Worm (Caenorhabditis elegans): ENCODE results near the gene slc-9B.1.

Gene slc-9B.1

ce11 chrX:10279299-10279698, at the start of gene slc-9B.1:
TSS of gene slc-9B.1 (plus strand) at chrX:10279599.
- no peak for TF ChIP-seq unc-62 (GFP tag; optimal IDR thresholded peaks at IDR 0.05)

DNA sequence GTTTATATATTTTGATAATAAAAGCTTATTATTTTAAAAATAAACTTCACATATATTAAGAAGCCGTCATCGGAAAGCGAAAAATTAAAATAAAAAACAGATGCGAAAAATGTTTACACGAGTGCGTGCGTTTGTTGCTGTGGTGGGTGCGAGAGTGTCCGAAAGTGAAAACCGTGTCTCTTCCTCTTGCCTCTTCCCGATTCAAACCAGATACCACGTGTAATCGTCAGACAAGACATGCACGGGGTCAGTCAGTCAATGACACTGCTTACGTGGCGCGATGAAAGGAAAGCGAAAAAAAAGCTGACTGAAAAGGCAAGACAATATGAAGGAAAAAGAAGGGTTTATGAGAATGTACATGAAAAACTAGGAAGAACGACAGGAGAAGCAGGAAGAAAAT, 48.5 kb upstream of the slc-9B.1 start:
- TF ChIP-seq unc-62 (GFP tag; optimal IDR thresholded peaks at IDR 0.05), result no peak

DNA sequence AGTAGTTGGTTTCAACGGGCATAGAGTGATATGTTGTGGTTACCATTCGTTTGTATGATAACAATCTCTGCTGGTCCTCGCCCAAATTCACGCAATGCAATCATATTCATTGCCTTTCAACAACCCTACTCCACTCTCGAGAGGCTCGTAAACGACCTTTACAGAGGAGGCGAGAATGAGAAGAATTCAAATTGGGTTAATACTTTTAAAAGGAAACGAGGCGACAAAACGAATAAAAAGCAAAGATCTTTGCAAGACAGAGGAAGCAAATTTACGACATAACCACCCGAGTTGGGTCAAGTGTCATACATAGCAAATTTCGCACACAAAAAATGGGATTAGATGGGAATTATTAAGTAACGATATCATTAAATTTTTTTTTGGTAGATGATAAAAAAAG, 47.0 kb upstream of the slc-9B.1 start:
- TF ChIP-seq unc-62 (GFP tag; optimal IDR thresholded peaks at IDR 0.05), result no peak

ce11 chrX:10236844-10237243, 42.6 kb upstream of the slc-9B.1 start, which contains the start of gene zipt-13:
TSS of gene zipt-13 (minus strand) at chrX:10236944.
- no peak for TF ChIP-seq unc-62 (GFP tag; optimal IDR thresholded peaks at IDR 0.05)

DNA sequence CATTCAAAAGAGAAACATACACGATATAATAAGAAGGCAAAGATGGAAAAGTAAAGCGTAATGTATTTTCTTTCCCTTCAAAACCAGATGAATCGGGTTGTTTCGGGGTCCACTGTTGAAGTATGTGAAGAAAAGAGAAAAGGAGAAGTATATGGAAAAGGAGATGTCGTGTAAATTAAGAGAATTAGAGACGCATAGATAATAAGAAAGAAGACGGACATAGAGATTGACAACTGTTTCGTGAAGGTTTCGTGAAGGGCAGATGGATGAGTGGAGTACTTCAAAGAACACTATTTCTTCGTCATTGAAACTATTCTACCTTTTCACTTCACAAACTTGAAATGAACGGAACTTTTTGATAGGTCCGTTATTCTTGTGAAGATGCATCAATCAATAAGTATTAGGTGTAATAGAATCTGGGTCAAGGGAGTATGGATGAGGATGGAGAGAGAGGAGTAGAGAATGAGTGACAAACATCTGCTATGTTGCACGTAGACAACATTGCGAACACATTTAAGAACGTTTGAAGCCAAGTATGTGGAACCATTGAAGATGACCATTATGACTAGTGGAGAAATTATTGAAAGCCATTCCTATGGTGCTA, 41.2 kb upstream of the slc-9B.1 start:
- no peak for TF ChIP-seq unc-62 (GFP tag; optimal IDR thresholded peaks at IDR 0.05)

DNA sequence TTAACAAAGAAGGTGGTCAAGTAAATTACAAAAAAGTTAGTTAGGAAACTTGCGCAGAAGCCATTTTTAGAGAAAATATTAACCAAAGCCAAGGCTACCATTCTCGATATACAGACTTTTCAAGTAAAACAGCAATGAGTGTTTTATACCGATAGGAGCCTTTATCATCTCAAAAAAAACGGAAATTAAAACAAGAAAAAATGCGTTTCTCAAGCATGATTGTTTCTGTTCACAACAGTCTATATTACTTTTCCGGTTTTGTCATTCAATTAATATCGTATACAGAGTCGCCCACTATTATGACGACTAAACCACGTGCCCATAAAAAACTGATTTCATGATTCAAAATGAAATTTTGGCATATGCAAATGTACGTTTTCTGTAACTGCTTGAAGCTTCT, 38.5 kb upstream of the slc-9B.1 start, which contains the start of gene str-74:
Gene str-74, minus strand, starts transcription at position 101 of the 400 bp plus-strand sequence.
- TF ChIP-seq unc-62 (GFP tag; optimal IDR thresholded peaks at IDR 0.05), result no peak

DNA sequence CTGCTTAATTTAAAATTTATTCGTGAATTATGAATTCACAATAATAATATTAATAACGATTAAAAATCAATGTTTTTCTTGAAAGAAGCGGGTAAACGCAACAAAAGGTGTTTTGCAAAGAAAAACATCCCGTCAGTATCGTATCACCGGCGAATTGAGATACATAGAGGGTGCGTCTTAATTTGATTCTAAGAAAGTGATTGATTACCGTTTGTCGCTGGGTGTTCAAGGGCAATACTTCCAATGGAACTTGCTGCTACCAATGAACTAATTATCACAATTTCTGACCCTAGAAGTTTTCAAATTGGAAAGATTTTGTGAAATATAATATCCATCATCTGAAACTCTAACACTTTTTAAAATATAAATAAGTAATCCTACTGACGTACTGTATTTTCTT, 33.8 kb upstream of the slc-9B.1 start:
- no peak for TF ChIP-seq unc-62 (GFP tag; optimal IDR thresholded peaks at IDR 0.05)

DNA sequence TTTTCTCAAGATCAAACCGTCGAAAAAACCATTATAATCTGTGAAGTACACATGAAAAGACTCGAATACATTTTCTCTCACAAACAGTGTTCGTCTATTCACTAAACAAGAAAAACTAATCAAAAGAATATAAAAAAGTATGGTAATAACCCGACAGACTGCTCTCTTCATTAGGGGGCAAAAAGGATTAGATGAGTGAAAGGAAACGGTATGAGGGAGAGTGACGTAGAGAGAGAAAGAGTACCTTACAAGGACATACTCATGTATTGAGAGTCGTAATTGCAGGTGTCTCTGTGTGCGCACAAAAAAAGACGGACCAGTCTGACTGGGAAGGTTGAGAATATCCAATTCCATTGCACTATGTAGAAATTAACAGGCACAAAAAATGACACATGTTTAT, 29.7 kb upstream of the slc-9B.1 start:
- no peak for TF ChIP-seq unc-62 (GFP tag; optimal IDR thresholded peaks at IDR 0.05)

DNA sequence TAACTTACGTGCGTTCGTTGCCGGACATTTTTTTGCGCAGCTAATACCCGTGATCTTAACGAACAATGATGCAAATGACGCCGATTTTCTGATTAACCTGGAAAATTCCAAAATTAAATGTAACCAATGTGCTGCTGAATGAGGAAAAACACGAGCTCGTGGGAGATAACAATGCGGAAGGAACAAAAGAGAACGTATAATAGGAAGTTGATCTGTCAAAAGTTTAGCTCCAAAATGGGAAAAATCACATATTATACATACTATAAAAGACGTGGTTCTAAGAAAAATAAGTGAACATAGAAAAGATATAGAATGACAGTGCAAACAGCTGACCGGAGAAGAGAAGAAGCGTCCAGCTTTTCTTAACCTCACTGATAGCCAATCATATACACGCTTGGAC, 26.6 kb upstream of the slc-9B.1 start, which contains the start of gene C14H10.2:
Gene C14H10.2, minus strand, starts transcription at position 101 of the 400 bp plus-strand sequence.
- no peak for TF ChIP-seq unc-62 (GFP tag; optimal IDR thresholded peaks at IDR 0.05)

- no peak for TF ChIP-seq unc-62 (GFP tag; optimal IDR thresholded peaks at IDR 0.05)
These were observed 25.3 kb upstream of the slc-9B.1 start for ce11 chrX:10254068-10254467.

DNA sequence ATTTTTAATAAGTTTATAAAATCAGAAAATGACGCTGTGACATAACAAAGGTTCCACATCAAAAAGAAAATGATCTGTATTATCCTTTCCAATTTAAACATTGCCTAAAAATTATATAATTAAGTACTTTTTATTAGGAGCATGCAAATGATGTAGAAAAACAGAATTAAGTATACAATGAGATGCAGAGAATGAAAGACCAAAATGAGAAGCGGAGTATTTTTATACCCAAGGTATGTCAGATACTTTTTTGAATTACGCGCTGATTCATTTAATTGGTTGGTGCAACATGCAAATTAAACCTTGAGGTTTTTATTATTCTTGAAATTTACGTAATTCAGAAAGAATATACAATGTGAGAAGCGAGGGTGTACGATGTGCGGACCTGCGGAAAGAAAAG, 19.4 kb upstream of the slc-9B.1 start, which contains the start of gene C32A9.1:
Gene C32A9.1, minus strand, starts transcription at position 101 of the 400 bp plus-strand sequence.
- TF ChIP-seq unc-62 (GFP tag; optimal IDR thresholded peaks at IDR 0.05), result no peak

DNA sequence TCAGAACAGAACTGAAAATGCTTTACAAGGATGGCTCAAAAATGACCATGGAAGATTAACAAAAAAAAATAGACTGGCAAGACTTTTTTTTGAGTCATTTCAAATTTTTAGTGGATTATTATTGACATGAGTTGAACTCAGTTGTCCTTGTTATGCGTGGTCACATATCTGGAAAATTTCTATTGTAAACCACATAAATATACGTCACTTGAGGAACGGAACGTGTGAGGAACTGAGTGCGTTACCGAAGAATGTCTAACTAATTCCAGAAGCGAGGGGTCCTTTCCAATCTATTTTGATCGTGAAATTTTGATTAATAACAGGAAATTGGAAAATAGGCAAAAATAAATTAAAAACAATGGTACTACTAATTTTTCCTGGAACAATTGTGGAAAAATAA, 17.1 kb upstream of the slc-9B.1 start:
- no peak for TF ChIP-seq unc-62 (GFP tag; optimal IDR thresholded peaks at IDR 0.05)

DNA sequence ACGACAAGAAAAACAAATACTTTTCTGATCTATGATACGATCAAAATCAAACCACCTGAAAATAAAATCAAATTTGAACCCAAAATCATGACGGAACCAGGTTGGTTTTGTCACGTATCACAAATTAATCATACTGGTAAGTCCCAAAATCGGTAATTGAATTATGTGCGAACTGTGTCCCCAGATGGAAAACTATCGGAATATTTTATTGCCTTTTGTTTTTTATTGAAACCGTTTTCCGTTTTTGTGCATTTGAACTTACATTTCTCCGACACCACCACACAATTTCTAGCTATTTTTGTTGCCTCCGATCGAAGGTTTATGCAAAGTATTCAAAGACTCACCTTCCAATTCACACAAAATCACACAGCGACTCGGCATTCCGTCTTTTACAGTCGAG, 6.0 kb upstream of the slc-9B.1 start, which contains the start of gene F41E7.2:
Gene F41E7.2, plus strand, starts transcription at position 301 of the 400 bp plus-strand sequence.
- no peak for TF ChIP-seq unc-62 (GFP tag; optimal IDR thresholded peaks at IDR 0.05)

DNA sequence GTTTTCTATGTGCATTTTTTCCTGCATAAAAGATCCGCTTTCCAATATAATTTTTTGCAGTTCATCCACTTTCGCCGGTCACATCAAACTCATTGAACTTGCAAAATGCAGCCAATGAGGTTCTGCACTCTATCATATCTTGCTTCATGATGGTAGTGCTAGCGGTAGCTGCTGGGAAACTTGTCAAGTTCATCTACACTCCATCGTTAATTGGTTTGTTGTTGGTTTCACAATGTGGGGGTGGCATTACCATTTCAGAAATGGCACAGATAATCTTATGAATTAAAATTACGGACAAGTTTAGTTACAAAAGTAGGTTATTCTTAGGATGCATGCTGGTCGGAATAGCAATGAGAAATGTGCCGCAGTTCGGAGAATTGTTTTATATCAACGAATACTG, 4.9 kb upstream of the slc-9B.1 start:
- no peak for TF ChIP-seq unc-62 (GFP tag; optimal IDR thresholded peaks at IDR 0.05)

DNA sequence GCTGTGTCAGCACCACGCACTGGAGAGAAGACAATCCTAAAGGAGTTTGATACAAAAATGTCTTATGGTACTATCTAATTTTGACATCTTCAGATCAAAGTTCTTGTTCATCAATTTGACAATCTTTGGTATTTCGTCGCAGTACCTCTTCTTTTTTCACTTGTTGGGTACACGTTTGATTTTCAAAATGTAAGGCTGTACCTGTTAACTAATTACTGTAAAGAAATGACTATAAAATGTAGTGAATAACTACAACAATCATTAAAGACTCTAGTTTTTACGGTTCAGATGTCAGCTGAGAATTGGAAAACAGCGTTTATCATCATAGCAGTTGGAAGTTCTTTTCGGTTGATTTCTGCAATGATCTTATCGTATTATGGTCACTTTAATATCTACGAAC, 2.3 kb upstream of the slc-9B.1 start:
- TF ChIP-seq unc-62 (GFP tag; optimal IDR thresholded peaks at IDR 0.05), result no peak

- no peak for TF ChIP-seq unc-62 (GFP tag; optimal IDR thresholded peaks at IDR 0.05)
These were observed 6.2 kb downstream of the slc-9B.1 start, which contains the start of gene npr-6 for ce11 chrX:10285634-10286033. TSS of gene npr-6 (minus strand) at chrX:10285734.

DNA sequence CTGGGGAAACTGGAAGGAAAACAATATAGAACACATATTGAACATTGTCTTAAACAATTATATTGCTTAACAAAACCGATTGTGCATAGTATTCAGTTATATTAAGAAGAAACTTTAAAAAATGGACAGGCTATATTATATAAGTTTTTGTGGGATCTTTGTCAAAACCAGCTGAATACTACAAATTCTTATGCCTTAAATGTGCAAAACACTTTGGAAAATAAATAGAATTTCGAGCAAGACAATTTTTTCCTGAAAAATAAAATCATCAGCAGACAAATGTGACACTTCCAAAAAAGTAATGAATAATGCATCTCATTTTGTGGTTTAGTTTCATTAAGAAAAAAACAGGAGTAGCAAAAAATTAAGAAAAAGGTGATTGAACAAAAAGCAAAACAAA, 18.0 kb downstream of the slc-9B.1 start:
- TF ChIP-seq unc-62 (GFP tag; optimal IDR thresholded peaks at IDR 0.05), result no peak

- TF ChIP-seq unc-62 (GFP tag; optimal IDR thresholded peaks at IDR 0.05), result no peak
These were observed 22.5 kb downstream of the slc-9B.1 start for ce11 chrX:10301920-10302319.
